Worm (Caenorhabditis elegans) whole organism, early embryonic: ENCODE results near the gene C15B12.4.

Experiments
- B0310.2 ChIP-seq: sonication (generic microtip); optimal IDR thresholded peaks from 2 replicates; lab custom pipeline; 2016; ENCODE audit warnings: mild to moderate bottlenecking, missing genetic modification characterization, missing compliant biosample characterization
- F13C5.2 ChIP-seq: sonication (generic microtip); optimal IDR thresholded peaks from 2 replicates; lab custom pipeline; 2017; ENCODE audit warnings: mild to moderate bottlenecking, missing genetic modification characterization, inconsistent platforms, missing compliant biosample characterization
- aly-1 ChIP-seq: sonication (generic microtip); optimal IDR thresholded peaks from 2 replicates; lab custom pipeline; 2016; ENCODE audit warnings: missing genetic modification characterization, missing compliant biosample characterization
- ama-1 ChIP-seq: fragments of 150-350 bp; optimal IDR thresholded peaks from 2 replicates; lab custom pipeline; 2014
- ceh-13 ChIP-seq: fragments of 200-800 bp; sonication (Bioruptor generic); optimal IDR thresholded peaks from 2 replicates; lab custom pipeline; 2018; ENCODE audit warnings: mild to moderate bottlenecking, missing genetic modification characterization, missing compliant biosample characterization
- ceh-36 ChIP-seq: sonication (generic microtip); optimal IDR thresholded peaks from 2 replicates; lab custom pipeline; 2016; ENCODE audit warnings: missing genetic modification characterization, inconsistent platforms, missing compliant biosample characterization
- ets-7 ChIP-seq: sonication (generic microtip); optimal IDR thresholded peaks from 2 replicates; lab custom pipeline; 2016; ENCODE audit warnings: missing genotype, missing genetic modification characterization, missing compliant biosample characterization
- flt-1 ChIP-seq: fragments of 200-800 bp; sonication (Bioruptor generic); IDR thresholded peaks from 2 replicates; pipeline ENCODE4 v1.3.6; 2022; ENCODE audit warnings: missing genetic modification characterization, missing compliant biosample characterization
- hmbx-1 ChIP-seq: sonication (generic microtip); optimal IDR thresholded peaks from 2 replicates; lab custom pipeline; 2016; ENCODE audit warnings: mild to moderate bottlenecking, missing genetic modification characterization, missing compliant biosample characterization
- hmg-4 ChIP-seq: fragments of 200-800 bp; sonication (Bioruptor generic); optimal IDR thresholded peaks from 2 replicates; lab custom pipeline; 2018; ENCODE audit warnings: mild to moderate bottlenecking, missing genetic modification characterization, missing compliant biosample characterization
- hnd-1 ChIP-seq: sonication (generic microtip); optimal IDR thresholded peaks from 2 replicates; lab custom pipeline; 2016; ENCODE audit warnings: missing genetic modification characterization, missing compliant biosample characterization
- pes-1 ChIP-seq: fragments of 200-800 bp; sonication (Bioruptor generic); IDR thresholded peaks from 2 replicates; pipeline ENCODE4 v1.3.6; 2022; ENCODE audit warnings: missing genetic modification reagents, missing genetic modification characterization, missing compliant biosample characterization
- scrt-1 ChIP-seq: fragments of 200-800 bp; sonication (Bioruptor generic); IDR thresholded peaks from 2 replicates; pipeline ENCODE4 v1.3.6; 2022; ENCODE audit warnings: missing genetic modification characterization, missing compliant biosample characterization
- sea-1 ChIP-seq: fragments of 200-800 bp; sonication (Bioruptor generic); conservative IDR thresholded peaks from 2 replicates; pipeline ENCODE4 v1.3.6; 2022; ENCODE audit warnings: missing genetic modification characterization, missing compliant biosample characterization
- tbx-11 ChIP-seq: fragments of 200-800 bp; sonication (Bioruptor generic); IDR thresholded peaks from 2 replicates; pipeline ENCODE4 v1.3.6; 2022; ENCODE audit warnings: missing genetic modification characterization, missing compliant biosample characterization
- tbx-37 ChIP-seq: fragments of 200-800 bp; sonication (Bioruptor generic); conservative IDR thresholded peaks from 2 replicates; pipeline ENCODE4 v1.3.6; 2022; ENCODE audit warnings: missing genetic modification reagents, missing genetic modification characterization, missing compliant biosample characterization
- tra-4 ChIP-seq: sonication (generic microtip); optimal IDR thresholded peaks from 2 replicates; lab custom pipeline; 2017; ENCODE audit warnings: missing genetic modification characterization, missing compliant biosample characterization

Gene C15B12.4

DNA sequence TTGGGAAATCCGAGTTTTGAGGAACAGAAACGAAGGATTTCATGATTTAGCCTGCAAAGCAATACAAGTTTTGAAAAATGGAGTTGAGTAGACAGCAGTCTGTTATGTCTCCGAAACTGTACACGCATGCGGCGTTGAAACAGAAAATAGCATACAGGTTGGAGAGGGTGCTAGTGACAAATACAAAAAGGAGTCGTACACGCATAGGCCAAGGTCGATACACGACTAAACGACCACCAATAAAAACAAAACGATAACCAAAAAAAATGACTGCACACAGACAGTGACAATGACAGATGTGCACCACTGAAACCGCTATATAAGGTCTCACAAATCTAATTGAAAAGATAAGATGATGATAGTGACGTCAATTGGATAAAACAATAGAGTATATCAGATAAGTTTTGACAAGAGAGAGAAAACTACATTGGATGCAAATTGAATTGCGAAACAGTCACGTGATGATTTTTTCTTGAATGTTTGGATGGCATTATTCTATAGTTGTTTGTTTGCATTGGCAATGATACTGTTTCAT is 24.6 kb downstream of the C15B12.4 start, which contains the start of gene fah-1:
Gene fah-1 (minus strand): TSS at position 51 of the 535 bp plus-strand sequence.
- TF ChIP-seq ama-1: no peak
- TF ChIP-seq scrt-1: no peak
- TF ChIP-seq hmbx-1 (tag; lab: Kevin White, UChicago): no peak
- TF ChIP-seq F13C5.2 (tag; lab: Kevin White, UChicago): no peak
- TF ChIP-seq ceh-13 (GFP tag; lab: Kevin White, UChicago): no peak
- TF ChIP-seq aly-1: no peak
- TF ChIP-seq tbx-37 (GFP tag; lab: Robert Waterston, UW): no peak
- no peak for TF ChIP-seq tra-4 (tag; lab: Kevin White, UChicago)
- TF ChIP-seq B0310.2 (tag; lab: Kevin White, UChicago): no peak
- TF ChIP-seq flt-1 (GFP tag; lab: Robert Waterston, UW): no peak
- TF ChIP-seq hnd-1 (tag; lab: Kevin White, UChicago): no peak
- TF ChIP-seq hmg-4 (GFP tag; lab: Kevin White, UChicago): no peak
- no peak for TF ChIP-seq sea-1 (GFP tag; lab: Robert Waterston, UW)
- TF ChIP-seq pes-1 (GFP tag; lab: Robert Waterston, UW): no peak
- no peak for TF ChIP-seq ets-7 (tag; lab: Kevin White, UChicago)
- no peak for TF ChIP-seq ceh-36 (tag; lab: Kevin White, UChicago)

DNA sequence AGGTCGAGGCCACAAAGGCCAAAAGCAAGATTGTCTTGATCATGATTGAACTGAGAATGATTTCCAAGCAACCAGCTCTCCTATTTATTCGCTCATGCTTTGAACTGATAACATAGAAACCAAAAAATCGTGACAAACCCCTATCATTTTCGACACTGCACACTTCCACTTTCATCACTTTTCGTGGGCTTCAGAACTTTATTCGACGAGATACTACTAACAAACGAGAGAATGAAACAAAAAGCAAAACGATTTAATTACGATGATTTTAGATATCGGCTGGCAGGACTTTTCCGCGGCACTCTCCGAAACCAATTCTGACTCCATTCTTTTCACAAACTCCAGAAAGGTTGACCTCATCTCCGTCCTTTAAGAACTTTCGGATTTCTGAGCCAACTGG is 27.0 kb downstream of the C15B12.4 start, which contains the start of gene asp-14:
Gene asp-14 (minus strand): TSS at position 101 of the 400 bp plus-strand sequence.
- TF ChIP-seq hmbx-1 (tag; lab: Kevin White, UChicago): no peak
- TF ChIP-seq ets-7 (tag; lab: Kevin White, UChicago): no peak
- TF ChIP-seq tra-4 (tag; lab: Kevin White, UChicago): no peak
- no peak for TF ChIP-seq aly-1
- no peak for TF ChIP-seq flt-1 (GFP tag; lab: Robert Waterston, UW)

ce11 chrX:6445239-6445638 is 28.3 kb downstream of the C15B12.4 start:
- TF ChIP-seq tra-4 (tag; lab: Kevin White, UChicago) (no peak), hmbx-1 (tag; lab: Kevin White, UChicago) (no peak), ama-1 (no peak), hmg-4 (GFP tag; lab: Kevin White, UChicago) (no peak), tbx-11 (GFP tag; lab: Robert Waterston, UW) (no peak), ceh-13 (GFP tag; lab: Kevin White, UChicago) (no peak), B0310.2 (tag; lab: Kevin White, UChicago) (no peak), flt-1 (GFP tag; lab: Robert Waterston, UW) (no peak), scrt-1 (no peak), ceh-36 (tag; lab: Kevin White, UChicago) (no peak), F13C5.2 (tag; lab: Kevin White, UChicago) (no peak), pes-1 (GFP tag; lab: Robert Waterston, UW) (no peak), hnd-1 (tag; lab: Kevin White, UChicago) (no peak), ets-7 (tag; lab: Kevin White, UChicago) (no peak)

- TF ChIP-seq pes-1 (GFP tag; lab: Robert Waterston, UW): no peak
- no peak for TF ChIP-seq F13C5.2 (tag; lab: Kevin White, UChicago)
- no peak for TF ChIP-seq hmbx-1 (tag; lab: Kevin White, UChicago)
- TF ChIP-seq ama-1: no peak
- no peak for TF ChIP-seq scrt-1
- TF ChIP-seq aly-1: no peak
- no peak for TF ChIP-seq B0310.2 (tag; lab: Kevin White, UChicago)
- TF ChIP-seq sea-1 (GFP tag; lab: Robert Waterston, UW): no peak
- TF ChIP-seq tbx-11 (GFP tag; lab: Robert Waterston, UW): no peak
- no peak for TF ChIP-seq hnd-1 (tag; lab: Kevin White, UChicago)
These were observed 30.2 kb downstream of the C15B12.4 start, which contains the start of gene K10C2.7 for ce11 chrX:6443373-6443772. TSS of gene K10C2.7 (minus strand) at chrX:6443473.

ce11 chrX:6440464-6440863 is 33.1 kb downstream of the C15B12.4 start, which contains the start of gene K10C2.14:
TSS of gene K10C2.14 (minus strand) at chrX:6440564.
- TF ChIP-seq ceh-13 (GFP tag; lab: Kevin White, UChicago) (no peak), sea-1 (GFP tag; lab: Robert Waterston, UW) (no peak), hmbx-1 (tag; lab: Kevin White, UChicago) (no peak), ets-7 (tag; lab: Kevin White, UChicago) (no peak)

- TF ChIP-seq B0310.2 (tag; lab: Kevin White, UChicago): no peak
- TF ChIP-seq hmbx-1 (tag; lab: Kevin White, UChicago): no peak
- no peak for TF ChIP-seq hmg-4 (GFP tag; lab: Kevin White, UChicago)
- no peak for TF ChIP-seq ceh-13 (GFP tag; lab: Kevin White, UChicago)
- no peak for TF ChIP-seq flt-1 (GFP tag; lab: Robert Waterston, UW)
- no peak for TF ChIP-seq hnd-1 (tag; lab: Kevin White, UChicago)
- TF ChIP-seq scrt-1: no peak
These were observed 36.0 kb downstream of the C15B12.4 start, which contains the start of gene K10C2.8 for ce11 chrX:6437545-6437944. TSS of gene K10C2.8 (minus strand) at chrX:6437645.

DNA sequence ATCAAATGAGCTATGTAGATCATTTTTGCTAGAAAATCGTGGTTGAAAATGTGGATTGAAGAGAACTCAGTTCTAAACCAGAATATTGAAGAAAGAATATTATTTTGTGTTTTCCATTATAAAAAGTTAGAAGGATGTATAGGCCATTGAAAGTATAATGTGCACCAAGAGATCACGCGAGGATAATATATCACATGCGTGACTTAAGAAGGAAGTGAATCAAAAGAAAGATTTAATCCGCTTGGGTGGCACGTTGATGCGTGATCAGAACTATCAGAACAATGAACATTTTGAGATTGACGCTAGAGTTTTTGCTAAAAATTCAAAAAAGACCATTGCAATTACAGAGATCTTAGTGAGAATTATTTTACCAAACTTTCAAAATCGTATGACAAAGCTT is 37.7 kb downstream of the C15B12.4 start:
- TF ChIP-seq aly-1: no peak
- no peak for TF ChIP-seq ceh-13 (GFP tag; lab: Kevin White, UChicago)
- no peak for TF ChIP-seq tra-4 (tag; lab: Kevin White, UChicago)
- TF ChIP-seq hmbx-1 (tag; lab: Kevin White, UChicago): no peak

- TF ChIP-seq hmg-4 (GFP tag; lab: Kevin White, UChicago) (no peak), ama-1 (no peak), hmbx-1 (tag; lab: Kevin White, UChicago) (no peak), F13C5.2 (tag; lab: Kevin White, UChicago) (no peak), B0310.2 (tag; lab: Kevin White, UChicago) (no peak), sea-1 (GFP tag; lab: Robert Waterston, UW) (no peak), ets-7 (tag; lab: Kevin White, UChicago) (no peak), aly-1 (no peak), tra-4 (tag; lab: Kevin White, UChicago) (no peak)
These were observed 39.9 kb downstream of the C15B12.4 start, which contains the start of gene K10C2.2 for ce11 chrX:6433688-6434087. TSS of gene K10C2.2 (minus strand) at chrX:6433788.
